Worm (Caenorhabditis elegans) whole organism, L4/young adult: ENCODE results near the gene F25D1.8.

ENCODE experiments used
- W03F9.2 ChIP-seq: fragments of 150-350 bp; optimal IDR thresholded peaks from 2 replicates; lab custom pipeline; 2014; ENCODE audit warnings: missing biosample characterization, missing genetic modification characterization
- dao-5 ChIP-seq: sonication (generic microtip); optimal IDR thresholded peaks from 2 replicates; lab custom pipeline; 2016; ENCODE audit warnings: missing genotype, missing genetic modification characterization, moderate library complexity, missing compliant biosample characterization
- him-1 ChIP-seq: sonication (generic microtip); optimal IDR thresholded peaks from 2 replicates; lab custom pipeline; 2016; ENCODE audit warnings: missing genotype, missing genetic modification reagents, missing genetic modification characterization, missing compliant biosample characterization

- TF ChIP-seq W03F9.2 (no peak), him-1 (tag; lab: Kevin White, UChicago) (no peak), dao-5 (tag; lab: Kevin White, UChicago) (no peak)
These were observed 47.8 kb upstream of the F25D1.8 start, which contains the start of gene aqp-5 for ce11 chrV:10491443-10491842.
